Fruit fly (Drosophila melanogaster) Kc167 (cell line): Measurements from ENCODE around the gene Sos.

ENCODE experiments used
- Sin3A ChIP-seq: fragments of >200 bp; optimal IDR thresholded peaks from 2 replicates; lab custom pipeline; 2018; ENCODE audit warnings: missing external identifiers
- insv ChIP-seq: fragments of >200 bp; optimal IDR thresholded peaks from 3 replicates; lab custom pipeline; 2018; ENCODE audit warnings: missing external identifiers
- psq ChIP-seq: fragments of >200 bp; optimal IDR thresholded peaks from 2 replicates; lab custom pipeline; 2017; ENCODE audit warnings: missing external identifiers
- ttk ChIP-seq: sonication (Bioruptor generic); optimal IDR thresholded peaks from 2 replicates; lab custom pipeline; 2017; ENCODE audit warnings: missing external identifiers

DNA sequence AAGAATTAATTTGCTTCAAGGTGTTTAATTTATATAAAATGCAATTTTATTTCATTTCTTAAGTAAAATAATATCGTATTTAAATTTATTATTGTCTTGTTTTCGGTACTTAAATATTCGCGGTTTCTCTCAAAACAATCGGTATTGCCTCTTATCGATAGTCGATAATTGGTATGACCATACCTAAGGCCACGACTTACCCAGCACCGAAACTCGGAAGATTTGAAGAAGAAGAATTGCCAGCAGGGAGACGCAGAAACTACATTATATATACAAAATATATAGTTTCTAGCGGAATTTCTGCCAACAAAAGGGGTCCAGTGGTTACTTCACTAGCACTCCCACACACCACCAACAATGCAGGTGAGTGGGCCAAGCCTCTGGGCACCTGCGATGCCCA lies 42.7 kb upstream of the Sos start:
- TF ChIP-seq Sin3A (lab: Kevin White, UChicago), result no peak
- no peak for TF ChIP-seq psq (lab: Kevin White, UChicago)
- no peak for TF ChIP-seq ttk (lab: Kevin White, UChicago)
- no peak for TF ChIP-seq insv (lab: Kevin White, UChicago)
